Worm (Caenorhabditis elegans): ENCODE measurements around the gene rbx-1.

ce11 chrV:9677977-9678376, 12.3 kb downstream of the rbx-1 start, which contains the start of gene cthd-1:
- TF ChIP-seq klf-2 (GFP tag; conservative IDR thresholded peaks at IDR 0.05), result no peak
- TF ChIP-seq T22C8.4 (GFP tag; IDR thresholded peaks at IDR 0.05), result no peak
- no peak for TF ChIP-seq tab-1 (GFP tag; IDR thresholded peaks at IDR 0.05)
- no peak for TF ChIP-seq flt-1 (GFP tag; IDR thresholded peaks at IDR 0.05)
- TF ChIP-seq cog-1 (tag; optimal IDR thresholded peaks at IDR 0.05), result no peak

All from whole organism, midembryonic.